ENCODE assay signal across 1 fruit fly cellular context in the genomic region with DNA sequence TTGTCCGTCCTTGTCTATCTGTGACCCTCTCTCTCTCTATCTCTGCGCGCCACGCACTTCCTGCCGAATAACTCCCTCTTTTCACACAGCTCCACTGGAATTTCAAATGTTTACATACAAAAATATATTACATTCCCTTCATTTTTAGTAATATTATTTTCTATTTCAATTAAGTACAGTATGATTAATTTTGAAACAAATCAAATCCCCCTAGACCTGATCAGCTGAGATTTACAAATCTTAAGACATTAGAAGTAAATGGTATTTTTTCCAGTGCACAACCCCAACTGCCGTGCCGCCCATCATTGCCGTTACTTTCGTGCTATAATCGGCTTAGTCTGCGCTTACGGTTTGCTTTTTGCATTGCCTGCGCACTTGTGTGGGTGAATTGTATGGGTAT.
TF ChIP-seq lines count a peak whose summit lies in the region.

No protein-coding gene starts in this region.

TF ChIP-seq in whole organism, embryonic, 481 proteins besides CTCF, POLR2A, EP300 and RAD21 (continued from another document and continues in another):
- no peak for TF ChIP-seq CG15696 (tag; optimal IDR thresholded peaks at IDR 0.05; lab: Kevin White, UChicago)
- no peak for TF ChIP-seq CG16863 (GFP tag; optimal IDR thresholded peaks at IDR 0.05; lab: Kevin White, UChicago)
- TF ChIP-seq Bgb (GFP tag; IDR thresholded peaks at IDR 0.05; lab: Robert Waterston, UW; ENCODE audit: partially characterized antibody): no peak
- no peak for TF ChIP-seq Elba2 (GFP tag; optimal IDR thresholded peaks at IDR 0.05; lab: Kevin White, UChicago)
- TF ChIP-seq YL-1 (GFP tag; optimal IDR thresholded peaks at IDR 0.05; lab: Kevin White, UChicago): no peak
- TF ChIP-seq az2 (GFP tag; optimal IDR thresholded peaks at IDR 0.05; lab: Kevin White, UChicago): no peak
- no peak for TF ChIP-seq CG2199 (GFP tag; IDR thresholded peaks at IDR 0.05; lab: Robert Waterston, UW)
- no peak for TF ChIP-seq CG10267 (tag; optimal IDR thresholded peaks at IDR 0.05; lab: Kevin White, UChicago)
- no peak for TF ChIP-seq al (GFP tag; IDR thresholded peaks at IDR 0.05; lab: Robert Waterston, UW)
- TF ChIP-seq Ets65A (GFP tag; lab: Kevin White, UChicago): no peak
- no peak for TF ChIP-seq slp2 (GFP tag; optimal IDR thresholded peaks at IDR 0.05; lab: Kevin White, UChicago)
- no peak for TF ChIP-seq Antp (GFP tag; optimal IDR thresholded peaks at IDR 0.05; lab: Kevin White, UChicago)
- no peak for TF ChIP-seq CG15601 (tag; optimal IDR thresholded peaks at IDR 0.05; lab: Kevin White, UChicago)
- no peak for TF ChIP-seq CG9437 (GFP tag; optimal IDR thresholded peaks at IDR 0.05; lab: Kevin White, UChicago)
- TF ChIP-seq tup (GFP tag; optimal IDR thresholded peaks at IDR 0.05; lab: Kevin White, UChicago): no peak
- TF ChIP-seq CG8281 (tag; optimal IDR thresholded peaks at IDR 0.05; lab: Kevin White, UChicago): no peak
- no peak; the same call in 1 of the 2 replicates for TF ChIP-seq CG1024 (GFP tag; IDR thresholded peaks at IDR 0.05; lab: Robert Waterston, UW)
- TF ChIP-seq CG34376 (GFP tag; optimal IDR thresholded peaks at IDR 0.05; lab: Kevin White, UChicago): no peak
- TF ChIP-seq CG12299 (tag; optimal IDR thresholded peaks at IDR 0.05; lab: Kevin White, UChicago): no peak
- TF ChIP-seq abd-A (tag; optimal IDR thresholded peaks at IDR 0.05; lab: Kevin White, UChicago): peak; percentile 82
- TF ChIP-seq Xrp1 (GFP tag; IDR thresholded peaks at IDR 0.05; lab: Robert Waterston, UW): 0 out of 2 replicates have a peak, but pooled peaks have one; percentile 25
- no peak for TF ChIP-seq kah (GFP tag; optimal IDR thresholded peaks at IDR 0.05; lab: Kevin White, UChicago)
- peak; percentile 41 for TF ChIP-seq Fer2 (tag; optimal IDR thresholded peaks at IDR 0.05; lab: Kevin White, UChicago)
- no peak for TF ChIP-seq CG7839 (tag; optimal IDR thresholded peaks at IDR 0.05; lab: Kevin White, UChicago)
- TF ChIP-seq HmgD (GFP tag; optimal IDR thresholded peaks at IDR 0.05; lab: Kevin White, UChicago): no peak
- TF ChIP-seq Ets97D (GFP tag; optimal IDR thresholded peaks at IDR 0.05; lab: Kevin White, UChicago): no peak
- no peak for TF ChIP-seq luna (GFP tag; optimal IDR thresholded peaks at IDR 0.05; lab: Kevin White, UChicago)
- no peak for TF ChIP-seq HmgZ (tag; optimal IDR thresholded peaks at IDR 0.05; lab: Kevin White, UChicago)
- TF ChIP-seq CG4820 (GFP tag; optimal IDR thresholded peaks at IDR 0.05; lab: Kevin White, UChicago): no peak
- TF ChIP-seq Poxn (GFP tag; IDR thresholded peaks at IDR 0.05; lab: Robert Waterston, UW): 0 out of 2 replicates have a peak, but pooled peaks have one; percentile 23
- TF ChIP-seq sug (tag; optimal IDR thresholded peaks at IDR 0.05; lab: Kevin White, UChicago): no peak
- TF ChIP-seq Atf6 (GFP tag; IDR thresholded peaks at IDR 0.05; lab: Robert Waterston, UW): no peak
- TF ChIP-seq chm (GFP tag; IDR thresholded peaks at IDR 0.05; lab: Robert Waterston, UW): peak; percentile 40; the same call in 1 of the 2 replicates
- TF ChIP-seq NFAT (GFP tag; IDR thresholded peaks at IDR 0.05; lab: Robert Waterston, UW): no peak
- TF ChIP-seq salm (tag; optimal IDR thresholded peaks at IDR 0.05; lab: Kevin White, UChicago): no peak
- TF ChIP-seq chinmo (GFP tag; IDR thresholded peaks at IDR 0.05; lab: Robert Waterston, UW; ENCODE audit: partially characterized antibody): no peak
- no peak for TF ChIP-seq Taf1 (GFP tag; IDR thresholded peaks at IDR 0.05; lab: Robert Waterston, UW)
- TF ChIP-seq wor (GFP tag; IDR thresholded peaks at IDR 0.05; lab: Robert Waterston, UW): no peak
- TF ChIP-seq CG5180 (GFP tag; optimal IDR thresholded peaks at IDR 0.05; lab: Kevin White, UChicago): peak; percentile 14
- TF ChIP-seq z (GFP tag; IDR thresholded peaks at IDR 0.05; lab: Robert Waterston, UW): no peak
- no peak for TF ChIP-seq CG14965 (GFP tag; optimal IDR thresholded peaks at IDR 0.05; lab: Kevin White, UChicago; ENCODE audit: borderline replicate concordance)
- no peak for TF ChIP-seq pita (GFP tag; optimal IDR thresholded peaks at IDR 0.05; lab: Kevin White, UChicago)
- TF ChIP-seq Vsx1 (GFP tag; optimal IDR thresholded peaks at IDR 0.05; lab: Kevin White, UChicago): no peak
- no peak for TF ChIP-seq CG17359 (tag; optimal IDR thresholded peaks at IDR 0.05; lab: Kevin White, UChicago)
- no peak for TF ChIP-seq CG15073 (GFP tag; optimal IDR thresholded peaks at IDR 0.05; lab: Kevin White, UChicago)
- TF ChIP-seq klu (GFP tag; IDR thresholded peaks at IDR 0.05; lab: Robert Waterston, UW): no peak
- TF ChIP-seq bcd (GFP tag; optimal IDR thresholded peaks at IDR 0.05; lab: Kevin White, UChicago): peak; percentile 48
- TF ChIP-seq toy (GFP tag; IDR thresholded peaks at IDR 0.05; lab: Robert Waterston, UW): no peak
- no peak for TF ChIP-seq MESR4 (GFP tag; optimal IDR thresholded peaks at IDR 0.05; lab: Kevin White, UChicago)
- no peak for TF ChIP-seq pho (GFP tag; optimal IDR thresholded peaks at IDR 0.05; lab: Kevin White, UChicago)
- TF ChIP-seq CG6791 (GFP tag; IDR thresholded peaks at IDR 0.05; lab: Robert Waterston, UW; ENCODE audit: partially characterized antibody): no peak
- TF ChIP-seq Bdp1 (GFP tag; optimal IDR thresholded peaks at IDR 0.05; lab: Kevin White, UChicago): no peak
- no peak for TF ChIP-seq oc (tag; optimal IDR thresholded peaks at IDR 0.05; lab: Kevin White, UChicago)
- TF ChIP-seq crol (GFP tag; IDR thresholded peaks at IDR 0.05; lab: Robert Waterston, UW): no peak
- no peak for TF ChIP-seq ro (GFP tag; IDR thresholded peaks at IDR 0.05; lab: Robert Waterston, UW)
- TF ChIP-seq CG1647 (GFP tag; optimal IDR thresholded peaks at IDR 0.05; lab: Kevin White, UChicago): no peak
- no peak for TF ChIP-seq nom (GFP tag; optimal IDR thresholded peaks at IDR 0.05; lab: Kevin White, UChicago)
- TF ChIP-seq CG13287 (GFP tag; IDR thresholded peaks at IDR 0.05; lab: Robert Waterston, UW; ENCODE audit: partially characterized antibody): no peak
- no peak for TF ChIP-seq Camta (GFP tag; optimal IDR thresholded peaks at IDR 0.05; lab: Kevin White, UChicago)
- TF ChIP-seq CG30403 (GFP tag; optimal IDR thresholded peaks at IDR 0.05; lab: Kevin White, UChicago): peak; percentile 48
- no peak for TF ChIP-seq CG17829 (tag; optimal IDR thresholded peaks at IDR 0.05; lab: Kevin White, UChicago)
- TF ChIP-seq CG4404 (GFP tag; IDR thresholded peaks at IDR 0.05; lab: Robert Waterston, UW): no peak
- no peak for TF ChIP-seq ERR (GFP tag; optimal IDR thresholded peaks at IDR 0.05; lab: Kevin White, UChicago)
- TF ChIP-seq Pdp1 (GFP tag; optimal IDR thresholded peaks at IDR 0.05; lab: Kevin White, UChicago): no peak
- TF ChIP-seq ftz-f1 (GFP tag; optimal IDR thresholded peaks at IDR 0.05; lab: Kevin White, UChicago): no peak
- no peak for TF ChIP-seq unc-4 (GFP tag; IDR thresholded peaks at IDR 0.05; lab: Robert Waterston, UW; ENCODE audit: partially characterized antibody)
- peak; percentile 78 for TF ChIP-seq ind (GFP tag; optimal IDR thresholded peaks at IDR 0.05; lab: Kevin White, UChicago)
- TF ChIP-seq CG30431 (GFP tag; optimal IDR thresholded peaks at IDR 0.05; lab: Kevin White, UChicago): no peak
- TF ChIP-seq CG4282 (GFP tag; optimal IDR thresholded peaks at IDR 0.05; lab: Kevin White, UChicago): no peak
- no peak for TF ChIP-seq CG2116 (GFP tag; optimal IDR thresholded peaks at IDR 0.05; lab: Kevin White, UChicago)
- TF ChIP-seq stwl (tag; optimal IDR thresholded peaks at IDR 0.05; lab: Kevin White, UChicago): no peak
- TF ChIP-seq CG32767 (GFP tag; IDR thresholded peaks at IDR 0.05; lab: Robert Waterston, UW): no peak
- TF ChIP-seq CG16779 (GFP tag; IDR thresholded peaks at IDR 0.05; lab: Robert Waterston, UW): no peak
- no peak for TF ChIP-seq mld (GFP tag; IDR thresholded peaks at IDR 0.05; lab: Robert Waterston, UW; ENCODE audit: partially characterized antibody)
- no peak for TF ChIP-seq p53 (GFP tag; optimal IDR thresholded peaks at IDR 0.05; lab: Kevin White, UChicago)
- TF ChIP-seq vfl (GFP tag; optimal IDR thresholded peaks at IDR 0.05; lab: Kevin White, UChicago): no peak
- TF ChIP-seq CG17802 (tag; optimal IDR thresholded peaks at IDR 0.05; lab: Kevin White, UChicago): no peak
- no peak for TF ChIP-seq Scr (GFP tag; IDR thresholded peaks at IDR 0.05; lab: Robert Waterston, UW; ENCODE audit: partially characterized antibody)
- TF ChIP-seq CG12219 (GFP tag; optimal IDR thresholded peaks at IDR 0.05; lab: Kevin White, UChicago): no peak
- no peak for TF ChIP-seq amos (GFP tag; IDR thresholded peaks at IDR 0.05; lab: Robert Waterston, UW; ENCODE audit: partially characterized antibody)
- no peak for TF ChIP-seq CG9609 (GFP tag; optimal IDR thresholded peaks at IDR 0.05; lab: Kevin White, UChicago)
- no peak for TF ChIP-seq CrebB (tag; optimal IDR thresholded peaks at IDR 0.05; lab: Kevin White, UChicago)
- TF ChIP-seq run (tag; optimal IDR thresholded peaks at IDR 0.05; lab: Kevin White, UChicago): no peak
- no peak for TF ChIP-seq Optix (GFP tag; IDR thresholded peaks at IDR 0.05; lab: Robert Waterston, UW)
- TF ChIP-seq CG9817 (tag; optimal IDR thresholded peaks at IDR 0.05; lab: Kevin White, UChicago): peak; percentile 30
- TF ChIP-seq trem (tag; optimal IDR thresholded peaks at IDR 0.05; lab: Kevin White, UChicago): no peak
- no peak for TF ChIP-seq pros (GFP tag; optimal IDR thresholded peaks at IDR 0.05; lab: Kevin White, UChicago)
- TF ChIP-seq CG5953 (GFP tag; IDR thresholded peaks at IDR 0.05; lab: Robert Waterston, UW): no peak
- peak; percentile 49; the same call in 1 of the 2 replicates for TF ChIP-seq lmd (GFP tag; IDR thresholded peaks at IDR 0.05; lab: Robert Waterston, UW)
- no peak for TF ChIP-seq Awh (GFP tag; IDR thresholded peaks at IDR 0.05; lab: Robert Waterston, UW)
- TF ChIP-seq bowl (GFP tag; IDR thresholded peaks at IDR 0.05; lab: Robert Waterston, UW): no peak
- TF ChIP-seq CG18764 (GFP tag; optimal IDR thresholded peaks at IDR 0.05; lab: Kevin White, UChicago): no peak
- TF ChIP-seq Dip3 (GFP tag; optimal IDR thresholded peaks at IDR 0.05; lab: Kevin White, UChicago): no peak
- no peak for TF ChIP-seq fru (optimal IDR thresholded peaks at IDR 0.05; lab: Kevin White, UChicago)
- no peak for TF ChIP-seq D19B (GFP tag; optimal IDR thresholded peaks at IDR 0.05; lab: Kevin White, UChicago)
- peak; percentile 43 for TF ChIP-seq Xbp1 (GFP tag; optimal IDR thresholded peaks at IDR 0.05; lab: Kevin White, UChicago)
- TF ChIP-seq Mes4 (GFP tag; optimal IDR thresholded peaks at IDR 0.05; lab: Kevin White, UChicago): no peak
- TF ChIP-seq Abd-B (GFP tag; optimal IDR thresholded peaks at IDR 0.05; lab: Kevin White, UChicago): no peak
- TF ChIP-seq CG2202 (tag; optimal IDR thresholded peaks at IDR 0.05; lab: Kevin White, UChicago): no peak
- TF ChIP-seq Sry-β (GFP tag; optimal IDR thresholded peaks at IDR 0.05; lab: Kevin White, UChicago): no peak
- TF ChIP-seq ato (GFP tag; IDR thresholded peaks at IDR 0.05; lab: Robert Waterston, UW; ENCODE audit: partially characterized antibody): no peak
- no peak for TF ChIP-seq CG6683 (GFP tag; optimal IDR thresholded peaks at IDR 0.05; lab: Kevin White, UChicago)
- TF ChIP-seq sob (GFP tag; IDR thresholded peaks at IDR 0.05; lab: Robert Waterston, UW): 0 out of 2 replicates have a peak, but pooled peaks have one; percentile 34
- TF ChIP-seq shn (GFP tag; optimal IDR thresholded peaks at IDR 0.05; lab: Kevin White, UChicago): no peak
- no peak for TF ChIP-seq ci (GFP tag; IDR thresholded peaks at IDR 0.05; lab: Robert Waterston, UW)
- no peak; the same call in 2 of the 3 replicates for TF ChIP-seq tgo (GFP tag; IDR thresholded peaks at IDR 0.05; lab: Robert Waterston, UW)
- TF ChIP-seq CG11560 (tag; IDR thresholded peaks at IDR 0.05; lab: Robert Waterston, UW): no peak
- TF ChIP-seq gsb-n (tag; optimal IDR thresholded peaks at IDR 0.05; lab: Kevin White, UChicago): no peak
- peak; percentile 8 for TF ChIP-seq CG18619 (GFP tag; optimal IDR thresholded peaks at IDR 0.05; lab: Kevin White, UChicago)
- TF ChIP-seq CG1603 (tag; optimal IDR thresholded peaks at IDR 0.05; lab: Kevin White, UChicago): peak; percentile 59
- TF ChIP-seq bbx (GFP tag; IDR thresholded peaks at IDR 0.05; lab: Robert Waterston, UW; ENCODE audit: partially characterized antibody): no peak
- no peak for TF ChIP-seq knrl (GFP tag; IDR thresholded peaks at IDR 0.05; lab: Robert Waterston, UW; ENCODE audit: partially characterized antibody)
- TF ChIP-seq Dek (tag; optimal IDR thresholded peaks at IDR 0.05; lab: Kevin White, UChicago): no peak
- TF ChIP-seq Ssrp (tag; optimal IDR thresholded peaks at IDR 0.05; lab: Kevin White, UChicago): peak; percentile 8
- no peak for TF ChIP-seq CG17912 (GFP tag; optimal IDR thresholded peaks at IDR 0.05; lab: Kevin White, UChicago)
- TF ChIP-seq PHDP (tag; optimal IDR thresholded peaks at IDR 0.05; lab: Kevin White, UChicago): no peak
- TF ChIP-seq Med (GFP tag; lab: Kevin White, UChicago): no peak
- TF ChIP-seq Lhr (GFP tag; optimal IDR thresholded peaks at IDR 0.05; lab: Kevin White, UChicago): no peak
- TF ChIP-seq tap (tag; optimal IDR thresholded peaks at IDR 0.05; lab: Kevin White, UChicago): peak; percentile 43
- no peak for TF ChIP-seq CG16813 (GFP tag; IDR thresholded peaks at IDR 0.05; lab: Robert Waterston, UW; ENCODE audit: partially characterized antibody)
- TF ChIP-seq CG10274 (GFP tag; optimal IDR thresholded peaks at IDR 0.05; lab: Kevin White, UChicago): peak; percentile 15
- TF ChIP-seq dm (GFP tag; optimal IDR thresholded peaks at IDR 0.05; lab: Kevin White, UChicago): no peak
- peak; percentile 76 for TF ChIP-seq Hmr (GFP tag; optimal IDR thresholded peaks at IDR 0.05; lab: Kevin White, UChicago)
- TF ChIP-seq CG7786 (GFP tag; optimal IDR thresholded peaks at IDR 0.05; lab: Kevin White, UChicago): no peak
- no peak for TF ChIP-seq CG12155 (GFP tag; optimal IDR thresholded peaks at IDR 0.05; lab: Kevin White, UChicago)
- TF ChIP-seq CG33557 (GFP tag; optimal IDR thresholded peaks at IDR 0.05; lab: Kevin White, UChicago): no peak
- peak; percentile 26 for TF ChIP-seq fd3F (GFP tag; optimal IDR thresholded peaks at IDR 0.05; lab: Kevin White, UChicago)
- TF ChIP-seq Dbx (GFP tag; IDR thresholded peaks at IDR 0.05; lab: Robert Waterston, UW): no peak; the same call in 1 of the 3 replicates
- no peak for TF ChIP-seq CkIIα-i1 (GFP tag; IDR thresholded peaks at IDR 0.05; lab: Robert Waterston, UW)
- no peak for TF ChIP-seq CG1832 (GFP tag; optimal IDR thresholded peaks at IDR 0.05; lab: Kevin White, UChicago)
- no peak for TF ChIP-seq CG34422 (GFP tag; IDR thresholded peaks at IDR 0.05; lab: Robert Waterston, UW)
- TF ChIP-seq CG10431 (GFP tag; optimal IDR thresholded peaks at IDR 0.05; lab: Kevin White, UChicago): no peak
